Worm (Caenorhabditis elegans) whole organism, mixed stage, embryonic: ENCODE measurements around the gene ZK105.14.

Source experiments
- nhr-12 ChIP-seq: fragments of 150-350 bp; optimal IDR thresholded peaks from 2 replicates; lab custom pipeline; 2014; ENCODE audit warnings: missing biosample characterization, missing genetic modification characterization
- pha-4 ChIP-seq: fragments of 150-350 bp; optimal IDR thresholded peaks from 2 replicates; lab custom pipeline; 2018; ENCODE audit warnings: missing biosample characterization, missing genetic modification reagents, missing genetic modification characterization

- no peak for TF ChIP-seq nhr-12
- TF ChIP-seq pha-4 (tag; lab: Kevin White, UChicago) = no peak
These were observed 37.4 kb upstream of the ZK105.14 start for ce11 chrV:7759270-7759669.
